Fruit fly (Drosophila melanogaster) whole organism, embryonic: ENCODE measurements around the gene CG32462.

Experiments used
- B-H1 ChIP-seq: fragments of 200-800 bp; sonication (Bioruptor generic); IDR thresholded peaks from 3 replicates; pipeline ENCODE4 v1.3.6; 2022; ENCODE audit warnings: missing biosample characterization, missing genetic modification characterization
- BEAF-32 ChIP-seq: fragments of 200-800 bp; sonication (Bioruptor generic); optimal IDR thresholded peaks from 3 replicates; lab custom pipeline; 2017; ENCODE audit warnings: missing biosample characterization, missing genetic modification characterization, mild to moderate bottlenecking, moderate library complexity, missing genetic modification reagents
- C15 ChIP-seq: fragments of 200-800 bp; sonication (Bioruptor generic); IDR thresholded peaks from 3 replicates; pipeline ENCODE4 v1.3.6; 2022; ENCODE audit warnings: missing biosample characterization, missing genetic modification characterization
- CG10209 ChIP-seq: fragments of 200-800 bp; sonication (Bioruptor generic); optimal IDR thresholded peaks from 3 replicates; lab custom pipeline; 2017; ENCODE audit warnings: missing biosample characterization, mild to moderate bottlenecking, missing genetic modification characterization, missing genetic modification reagents
- CG12391 ChIP-seq: fragments of 200-800 bp; sonication (Bioruptor generic); optimal IDR thresholded peaks from 3 replicates; lab custom pipeline; 2018; ENCODE audit warnings: missing biosample characterization, mild to moderate bottlenecking, missing genetic modification characterization, moderate library complexity
- CG13775 ChIP-seq: fragments of 200-800 bp; sonication (Bioruptor generic); optimal IDR thresholded peaks from 3 replicates; lab custom pipeline; 2017; ENCODE audit warnings: missing biosample characterization, mild to moderate bottlenecking, missing genetic modification characterization
- CG14667 ChIP-seq: fragments of 200-800 bp; sonication (Bioruptor generic); IDR thresholded peaks from 2 replicates; pipeline ENCODE4 v1.3.6; 2022; ENCODE audit warnings: missing biosample characterization, missing genetic modification characterization
- CG14860 ChIP-seq: fragments of 200-800 bp; sonication (Bioruptor generic); IDR thresholded peaks from 3 replicates; pipeline ENCODE4 v1.3.6; 2022; ENCODE audit warnings: missing biosample characterization, missing genetic modification characterization; ENCODE audit not compliant: partially characterized antibody
- CG16779 ChIP-seq: fragments of 200-800 bp; sonication (Bioruptor generic); IDR thresholded peaks from 2 replicates; pipeline ENCODE4 v1.3.6; 2022; ENCODE audit warnings: missing biosample characterization, missing genetic modification characterization
- CG16863 ChIP-seq: fragments of 200-800 bp; sonication (Bioruptor generic); optimal IDR thresholded peaks from 3 replicates; lab custom pipeline; 2016; ENCODE audit warnings: missing biosample characterization, missing genetic modification characterization
- CG17359 ChIP-seq: fragments of 200-800 bp; sonication (Bioruptor generic); optimal IDR thresholded peaks from 3 replicates; lab custom pipeline; 2018; ENCODE audit warnings: missing biosample characterization, mild to moderate bottlenecking, missing genetic modification characterization, moderate library complexity
- CG17568 ChIP-seq: fragments of 200-800 bp; sonication (Bioruptor generic); optimal IDR thresholded peaks from 2 replicates; lab custom pipeline; 2018; ENCODE audit warnings: missing biosample characterization, mild to moderate bottlenecking, missing genetic modification characterization, moderate library complexity
- CG1832 ChIP-seq: fragments of 200-800 bp; sonication (Bioruptor generic); optimal IDR thresholded peaks from 2 replicates; lab custom pipeline; 2017; ENCODE audit warnings: missing biosample characterization, mild to moderate bottlenecking, missing genetic modification characterization, inconsistent platforms
- CG33557 ChIP-seq: fragments of 200-800 bp; sonication (Bioruptor generic); optimal IDR thresholded peaks from 2 replicates; lab custom pipeline; 2019; ENCODE audit warnings: missing biosample characterization, mild to moderate bottlenecking, missing genetic modification characterization, moderate library complexity
- CG42726 ChIP-seq: fragments of 200-800 bp; sonication (Bioruptor generic); IDR thresholded peaks from 2 replicates; pipeline ENCODE4 v1.3.6; 2022; ENCODE audit warnings: missing biosample characterization, missing genetic modification characterization; ENCODE audit not compliant: partially characterized antibody
- CG6272 ChIP-seq: fragments of 200-800 bp; sonication (Bioruptor generic); IDR thresholded peaks from 2 replicates; pipeline ENCODE4 v1.3.6; 2022; ENCODE audit warnings: missing biosample characterization, missing genetic modification characterization
- CG6765 ChIP-seq: fragments of 200-800 bp; sonication (Bioruptor generic); optimal IDR thresholded peaks from 3 replicates; lab custom pipeline; 2017; ENCODE audit warnings: missing biosample characterization, mild to moderate bottlenecking, missing genetic modification characterization
- CG6791 ChIP-seq: fragments of 200-800 bp; sonication (Bioruptor generic); IDR thresholded peaks from 3 replicates; pipeline ENCODE4 v1.3.6; 2022; ENCODE audit warnings: missing biosample characterization, missing genetic modification characterization; ENCODE audit not compliant: partially characterized antibody
- CoRest ChIP-seq: fragments of 200-800 bp; sonication (Bioruptor generic); optimal IDR thresholded peaks from 3 replicates; lab custom pipeline; 2018; ENCODE audit warnings: missing biosample characterization, mild to moderate bottlenecking, missing genetic modification characterization, moderate library complexity
- Dfd ChIP-seq, 2 experiments: fragments of >200 bp; optimal IDR thresholded peaks; 2 replicates each; lab custom pipeline; 2017; ENCODE audit warnings: missing biosample characterization in 2 of 2, missing genetic modification characterization in 2 of 2
- ERR ChIP-seq: fragments of 200-800 bp; sonication (Bioruptor generic); optimal IDR thresholded peaks from 2 replicates; lab custom pipeline; 2016; ENCODE audit warnings: missing biosample characterization, missing genetic modification characterization
- GATAe ChIP-seq: fragments of 200-800 bp; sonication (Bioruptor generic); conservative IDR thresholded peaks from 2 replicates; pipeline ENCODE4 v1.3.6; 2022; ENCODE audit warnings: missing biosample characterization, missing genetic modification characterization
- HLH4C ChIP-seq: fragments of 200-800 bp; sonication (Bioruptor generic); IDR thresholded peaks from 3 replicates; pipeline ENCODE4 v1.3.6; 2022; ENCODE audit warnings: missing biosample characterization, missing genetic modification characterization; ENCODE audit not compliant: partially characterized antibody
- Hey ChIP-seq: fragments of 200-800 bp; sonication (Bioruptor generic); optimal IDR thresholded peaks from 3 replicates; lab custom pipeline; 2018; ENCODE audit warnings: missing biosample characterization, mild to moderate bottlenecking, missing genetic modification characterization
- Meics ChIP-seq: fragments of 200-800 bp; sonication (Bioruptor generic); optimal IDR thresholded peaks from 2 replicates; lab custom pipeline; 2017; ENCODE audit warnings: missing biosample characterization, mild to moderate bottlenecking, missing genetic modification characterization
- Opbp ChIP-seq: fragments of 200-800 bp; sonication (Bioruptor generic); IDR thresholded peaks from 3 replicates; pipeline ENCODE4 v1.3.6; 2022; ENCODE audit warnings: missing biosample characterization, missing genetic modification characterization; ENCODE audit not compliant: partially characterized antibody
- Pdp1 ChIP-seq, 2 experiments: fragments of 200-800 bp; sonication (Bioruptor generic); optimal IDR thresholded peaks; 3 replicates each; lab custom pipeline; 2016; ENCODE audit warnings: missing biosample characterization in 2 of 2, missing genetic modification characterization in 2 of 2, mild to moderate bottlenecking in 1 of 2, moderate library complexity in 1 of 2
- Ravus ChIP-seq: fragments of 200-800 bp; sonication (Bioruptor generic); IDR thresholded peaks from 2 replicates; pipeline ENCODE4 v1.3.6; 2022; ENCODE audit warnings: missing biosample characterization, missing genetic modification characterization
- Trl ChIP-seq, 3 experiments: fragments of >200 bp in 2 of 3; fragments of 200-800 bp in 1 of 3; sonication (Bioruptor generic) in 1 of 3; optimal IDR thresholded peaks; 2 replicates in 1 of 3; 3 replicates in 2 of 3; lab custom pipeline; 2016 to 2017; ENCODE audit warnings: missing biosample characterization in 1 of 3, missing genetic modification characterization in 1 of 3
- YL-1 ChIP-seq: fragments of 200-800 bp; sonication (Bioruptor generic); optimal IDR thresholded peaks from 3 replicates; lab custom pipeline; 2017; ENCODE audit warnings: missing biosample characterization, mild to moderate bottlenecking, missing genetic modification characterization
- ara ChIP-seq: fragments of 200-800 bp; sonication (Bioruptor generic); IDR thresholded peaks from 2 replicates; pipeline ENCODE4 v1.3.6; 2022; ENCODE audit warnings: missing biosample characterization, missing genetic modification characterization
- ato ChIP-seq: fragments of 200-800 bp; sonication (Bioruptor generic); IDR thresholded peaks from 2 replicates; pipeline ENCODE4 v1.3.6; 2022; ENCODE audit warnings: missing biosample characterization, missing genetic modification characterization; ENCODE audit not compliant: partially characterized antibody
- bab2 ChIP-seq: fragments of 200-800 bp; sonication (Bioruptor generic); optimal IDR thresholded peaks from 2 replicates; lab custom pipeline; 2016; ENCODE audit warnings: missing biosample characterization, missing genetic modification characterization
- bbx ChIP-seq: fragments of 200-800 bp; sonication (Bioruptor generic); IDR thresholded peaks from 2 replicates; pipeline ENCODE4 v1.3.6; 2022; ENCODE audit warnings: missing biosample characterization, missing genetic modification characterization; ENCODE audit not compliant: partially characterized antibody
- cato ChIP-seq: fragments of 200-800 bp; sonication (Bioruptor generic); optimal IDR thresholded peaks from 2 replicates; lab custom pipeline; 2016; ENCODE audit warnings: missing biosample characterization, missing genetic modification characterization, borderline replicate concordance
- chinmo ChIP-seq: fragments of 200-800 bp; sonication (Bioruptor generic); IDR thresholded peaks from 4 replicates; pipeline ENCODE4 v1.3.6; 2022; ENCODE audit warnings: missing biosample characterization, missing genetic modification characterization; ENCODE audit not compliant: partially characterized antibody
- ci ChIP-seq: fragments of 200-800 bp; sonication (Bioruptor generic); IDR thresholded peaks from 3 replicates; pipeline ENCODE4 v1.3.6; 2022; ENCODE audit warnings: missing biosample characterization, missing genetic modification characterization
- en ChIP-seq: fragments of 200-800 bp; sonication (Bioruptor generic); optimal IDR thresholded peaks from 2 replicates; lab custom pipeline; 2016; ENCODE audit warnings: missing biosample characterization, missing genetic modification characterization
- ewg ChIP-seq: fragments of 200-800 bp; sonication (Bioruptor generic); optimal IDR thresholded peaks from 3 replicates; lab custom pipeline; 2017; ENCODE audit warnings: mild to moderate bottlenecking, missing biosample characterization, missing genetic modification reagents, missing genetic modification characterization
- ken ChIP-seq: fragments of 200-800 bp; sonication (Bioruptor generic); IDR thresholded peaks from 3 replicates; pipeline ENCODE4 v1.3.6; 2022; ENCODE audit warnings: missing biosample characterization, missing genetic modification characterization
- phol ChIP-seq: fragments of 200-800 bp; sonication (Bioruptor generic); optimal IDR thresholded peaks from 3 replicates; lab custom pipeline; 2018; ENCODE audit warnings: missing biosample characterization, mild to moderate bottlenecking, missing genetic modification characterization, moderate library complexity
- pnt ChIP-seq: fragments of 200-800 bp; sonication (Bioruptor generic); optimal IDR thresholded peaks from 3 replicates; lab custom pipeline; 2016; ENCODE audit warnings: missing biosample characterization, missing genetic modification characterization
- sens ChIP-seq: fragments of 200-800 bp; sonication (Bioruptor generic); peaks from one replicate; lab custom pipeline; 2016; ENCODE audit warnings: missing biosample characterization, missing genetic modification characterization
- sna ChIP-seq: fragments of 200-800 bp; sonication (Bioruptor generic); IDR thresholded peaks from 2 replicates; pipeline ENCODE4 v1.3.6; 2022; ENCODE audit warnings: missing biosample characterization, missing genetic modification characterization; ENCODE audit not compliant: partially characterized antibody
- sr ChIP-seq: fragments of 200-800 bp; sonication (Bioruptor generic); IDR thresholded peaks from 3 replicates; pipeline ENCODE4 v1.3.6; 2022; ENCODE audit warnings: missing biosample characterization, missing genetic modification characterization
- wdn ChIP-seq: fragments of 200-800 bp; sonication (Bioruptor generic); IDR thresholded peaks from 2 replicates; pipeline ENCODE4 v1.3.6; 2022; ENCODE audit warnings: missing biosample characterization, missing genetic modification characterization
- wor ChIP-seq: fragments of 200-800 bp; sonication (Bioruptor generic); IDR thresholded peaks from 2 replicates; pipeline ENCODE4 v1.3.6; 2022; ENCODE audit warnings: missing biosample characterization, missing genetic modification characterization

Gene CG32462

dm6 chr3L:22843094-22843493 is 10.2 kb downstream of the CG32462 start (continued):
- peak; percentile 93 for TF ChIP-seq CG6791
- peak; percentile 56; the same call in 1 of the 2 replicates for TF ChIP-seq ato (GFP tag; lab: Robert Waterston, UW)
- TF ChIP-seq Ravus, result no peak
- TF ChIP-seq CoRest (tag; lab: Kevin White, UChicago), result no peak
- TF ChIP-seq bbx (GFP tag; lab: Robert Waterston, UW), result peak; percentile 77
- TF ChIP-seq HLH4C (GFP tag; lab: Robert Waterston, UW), result peak; percentile 74
- TF ChIP-seq, all 482 proteins: peak for 27

dm6 chr3L:22839726-22840228 is 13.5 kb downstream of the CG32462 start:
- TF ChIP-seq CG33557 (GFP tag; lab: Kevin White, UChicago) (no peak), B-H1 (GFP tag; lab: Robert Waterston, UW) (no peak), C15 (GFP tag; lab: Robert Waterston, UW) (no peak), sens (GFP tag; lab: Kevin White, UChicago) (peak; percentile 14), Meics (GFP tag; lab: Kevin White, UChicago) (no peak), en (GFP tag; lab: Kevin White, UChicago) (no peak), CG16779 (GFP tag; lab: Robert Waterston, UW) (no peak), CG6272 (no peak), CG1832 (GFP tag; lab: Kevin White, UChicago) (peak; percentile 20), ewg (GFP tag; lab: Kevin White, UChicago) (peak; percentile 94), Trl (optimal IDR thresholded peaks at IDR 0.05; lab: Kevin White, UChicago) (peak; percentile 56 to 67), Trl (GFP tag; optimal IDR thresholded peaks at IDR 0.05; lab: Kevin White, UChicago) (no peak), CG14860 (GFP tag; lab: Robert Waterston, UW) (0 out of 3 replicates have a peak, but pooled peaks have one; percentile 30), YL-1 (GFP tag; lab: Kevin White, UChicago) (no peak), Hey (tag; lab: Kevin White, UChicago) (no peak), bab2 (GFP tag; lab: Kevin White, UChicago) (no peak), CG14667 (GFP tag; lab: Robert Waterston, UW) (no peak), sr (GFP tag; lab: Robert Waterston, UW) (0 out of 3 replicates have a peak, but pooled peaks have one; percentile 26), ci (GFP tag; lab: Robert Waterston, UW) (0 out of 3 replicates have a peak, but pooled peaks have one; percentile 24), wdn (GFP tag; lab: Robert Waterston, UW) (no peak), ERR (GFP tag; lab: Kevin White, UChicago) (no peak), sna (GFP tag; lab: Robert Waterston, UW) (no peak), CG12391 (tag; lab: Kevin White, UChicago) (no peak), Pdp1 (GFP tag; optimal IDR thresholded peaks at IDR 0.05; lab: Kevin White, UChicago) (no peak), ken (GFP tag; lab: Robert Waterston, UW) (no peak), CG17359 (tag; lab: Kevin White, UChicago) (no peak), Dfd (GFP tag; optimal IDR thresholded peaks at IDR 0.05; lab: Kevin White, UChicago) (no peak), CG17568 (no peak), ara (GFP tag; lab: Robert Waterston, UW) (0 out of 2 replicates have a peak, but pooled peaks have one; percentile 9), CG10209 (GFP tag; lab: Kevin White, UChicago) (no peak), BEAF-32 (GFP tag; lab: Kevin White, UChicago) (no peak), phol (tag; lab: Kevin White, UChicago) (no peak), Opbp (GFP tag; lab: Robert Waterston, UW) (no peak), cato (GFP tag; lab: Kevin White, UChicago) (no peak), wor (GFP tag; lab: Robert Waterston, UW) (no peak), pnt (GFP tag; lab: Kevin White, UChicago) (no peak), CG13775 (GFP tag; lab: Kevin White, UChicago) (no peak), CG42726 (GFP tag; lab: Robert Waterston, UW) (no peak), chinmo (0 out of 4 replicates have a peak, but pooled peaks have one; percentile 67), CG16863 (GFP tag; lab: Kevin White, UChicago) (no peak), GATAe (GFP tag; lab: Robert Waterston, UW) (0 out of 2 replicates have a peak, but pooled peaks have one; percentile 21), CG6765 (GFP tag; lab: Kevin White, UChicago) (no peak)
